Fruit fly (Drosophila melanogaster): Measurements from ENCODE around the gene CG33687.

CG33687 gene

dm6 chr3L:16221278-16221677 lies 23.6 kb downstream of the CG33687 start:
- TF ChIP-seq CG8159 (tag; optimal IDR thresholded peaks at IDR 0.05) (no peak), CG12605 (GFP tag; IDR thresholded peaks at IDR 0.05) (no peak), CG14655 (GFP tag; optimal IDR thresholded peaks at IDR 0.05) (peak; percentile 66)

- TF ChIP-seq Pif1A (GFP tag; optimal IDR thresholded peaks at IDR 0.05) (no peak), CG34367 (tag; optimal IDR thresholded peaks at IDR 0.05) (no peak), CG13204 (GFP tag; optimal IDR thresholded peaks at IDR 0.05) (no peak)
Measured at dm6 chr3L:16221800-16222199, 24.1 kb downstream of the CG33687 start.

- TF ChIP-seq CG12605 (GFP tag; IDR thresholded peaks at IDR 0.05), result no peak
- TF ChIP-seq D1 (tag; optimal IDR thresholded peaks at IDR 0.05), result no peak
- TF ChIP-seq CG15710 (tag; optimal IDR thresholded peaks at IDR 0.05), result no peak
- TF ChIP-seq CG17806 (tag; optimal IDR thresholded peaks at IDR 0.05), result no peak
- no peak for TF ChIP-seq Pif1B (GFP tag; optimal IDR thresholded peaks at IDR 0.05)
- no peak for TF ChIP-seq EcR (GFP tag; optimal IDR thresholded peaks at IDR 0.05)
- TF ChIP-seq CG32121 (GFP tag; IDR thresholded peaks at IDR 0.05), result no peak
- no peak for TF ChIP-seq CG8301 (tag; optimal IDR thresholded peaks at IDR 0.05)
- TF ChIP-seq CG13204 (GFP tag; optimal IDR thresholded peaks at IDR 0.05), result no peak
- no peak for TF ChIP-seq gl (tag; optimal IDR thresholded peaks at IDR 0.05)
- TF ChIP-seq CG9948 (tag; optimal IDR thresholded peaks at IDR 0.05), result no peak
- TF ChIP-seq CG10348 (GFP tag; IDR thresholded peaks at IDR 0.05), result no peak
- TF ChIP-seq rn (GFP tag; IDR thresholded peaks at IDR 0.05), result no peak
- TF ChIP-seq CG4496 (GFP tag; IDR thresholded peaks at IDR 0.05), result no peak
- TF ChIP-seq fd96Ca (GFP tag; IDR thresholded peaks at IDR 0.05), result no peak
- no peak for TF ChIP-seq CG14655 (GFP tag; optimal IDR thresholded peaks at IDR 0.05)
Measured at dm6 chr3L:16225175-16225574, 27.5 kb downstream of the CG33687 start.

- TF ChIP-seq CG15710 (tag; optimal IDR thresholded peaks at IDR 0.05), result peak; percentile 88
- peak; percentile 94 for TF ChIP-seq CG4496 (GFP tag; IDR thresholded peaks at IDR 0.05)
- TF ChIP-seq Ets98B (GFP tag; IDR thresholded peaks at IDR 0.05), result peak; percentile 86
- no peak for TF ChIP-seq EcR (GFP tag; optimal IDR thresholded peaks at IDR 0.05)
- peak; percentile 64 for TF ChIP-seq CG8301 (tag; optimal IDR thresholded peaks at IDR 0.05)
- peak; percentile 81 for TF ChIP-seq CG14655 (GFP tag; optimal IDR thresholded peaks at IDR 0.05)
- TF ChIP-seq Pif1A (GFP tag; optimal IDR thresholded peaks at IDR 0.05), result no peak
- peak; percentile 87 for TF ChIP-seq CG9948 (tag; optimal IDR thresholded peaks at IDR 0.05)
- TF ChIP-seq rn (GFP tag; IDR thresholded peaks at IDR 0.05), result peak; percentile 81
- peak; percentile 62 for TF ChIP-seq Pif1B (GFP tag; optimal IDR thresholded peaks at IDR 0.05)
- no peak for TF ChIP-seq CG10348 (GFP tag; IDR thresholded peaks at IDR 0.05)
- peak; percentile 83 for TF ChIP-seq CG17806 (tag; optimal IDR thresholded peaks at IDR 0.05)
- peak; percentile 86 for TF ChIP-seq D1 (tag; optimal IDR thresholded peaks at IDR 0.05)
- TF ChIP-seq CG32121 (GFP tag; IDR thresholded peaks at IDR 0.05), result peak; percentile 89
- peak; percentile 79 for TF ChIP-seq Snoo (tag; optimal IDR thresholded peaks at IDR 0.05)
- TF ChIP-seq CG34367 (tag; optimal IDR thresholded peaks at IDR 0.05), result peak; percentile 73
- no peak for TF ChIP-seq CG13204 (GFP tag; optimal IDR thresholded peaks at IDR 0.05)
- TF ChIP-seq CG12605 (GFP tag; IDR thresholded peaks at IDR 0.05), result peak; percentile 78
- TF ChIP-seq CG8159 (tag; optimal IDR thresholded peaks at IDR 0.05), result peak; percentile 90
- TF ChIP-seq fd96Ca (GFP tag; IDR thresholded peaks at IDR 0.05), result peak; percentile 77
- TF ChIP-seq gl (tag; optimal IDR thresholded peaks at IDR 0.05), result no peak
Measured at dm6 chr3L:16228659-16229205, 31.1 kb downstream of the CG33687 start, which contains the start of gene Tmx3. Gene Tmx3, plus strand, starts transcription at chr3L:16229100.

dm6 chr3L:16231857-16232256 lies 34.2 kb downstream of the CG33687 start, which contains the start of the genes PDCD-5 and MED10:
Gene PDCD-5, minus strand, starts transcription at chr3L:16232038.
Gene MED10, plus strand, starts transcription at chr3L:16232084.
- TF ChIP-seq CG8159 (tag; optimal IDR thresholded peaks at IDR 0.05), result peak; percentile 48
- no peak for TF ChIP-seq CG32121 (GFP tag; IDR thresholded peaks at IDR 0.05)
- TF ChIP-seq Snoo (tag; optimal IDR thresholded peaks at IDR 0.05), result peak; percentile 3
- no peak for TF ChIP-seq CG34367 (tag; optimal IDR thresholded peaks at IDR 0.05)
- TF ChIP-seq CG4496 (GFP tag; IDR thresholded peaks at IDR 0.05), result 0 out of 3 replicates have a peak, but pooled peaks have one; percentile 21
- no peak for TF ChIP-seq CG13204 (GFP tag; optimal IDR thresholded peaks at IDR 0.05)
- peak; percentile 15 for TF ChIP-seq CG9948 (tag; optimal IDR thresholded peaks at IDR 0.05)
- no peak for TF ChIP-seq CG8301 (tag; optimal IDR thresholded peaks at IDR 0.05)
- peak; percentile 12 for TF ChIP-seq CG15710 (tag; optimal IDR thresholded peaks at IDR 0.05)
- peak; percentile 10 for TF ChIP-seq CG17806 (tag; optimal IDR thresholded peaks at IDR 0.05)
- TF ChIP-seq rn (GFP tag; IDR thresholded peaks at IDR 0.05), result peak; percentile 37; the same call in 1 of the 2 replicates
- TF ChIP-seq CG10348 (GFP tag; IDR thresholded peaks at IDR 0.05), result no peak
- TF ChIP-seq D1 (tag; optimal IDR thresholded peaks at IDR 0.05), result peak; percentile 56

dm6 chr3L:16232924-16233323 lies 35.3 kb downstream of the CG33687 start, which contains the start of gene Hsc20:
Gene Hsc20, plus strand, starts transcription at chr3L:16233127.
- TF ChIP-seq CG10348 (GFP tag; IDR thresholded peaks at IDR 0.05), result no peak
- no peak for TF ChIP-seq Snoo (tag; optimal IDR thresholded peaks at IDR 0.05)
- TF ChIP-seq CG17806 (tag; optimal IDR thresholded peaks at IDR 0.05), result no peak
- no peak for TF ChIP-seq CG34367 (tag; optimal IDR thresholded peaks at IDR 0.05)
- TF ChIP-seq D1 (tag; optimal IDR thresholded peaks at IDR 0.05), result no peak
- no peak for TF ChIP-seq CG4496 (GFP tag; IDR thresholded peaks at IDR 0.05)
- no peak for TF ChIP-seq Pif1B (GFP tag; optimal IDR thresholded peaks at IDR 0.05)
- TF ChIP-seq CG15710 (tag; optimal IDR thresholded peaks at IDR 0.05), result no peak
- TF ChIP-seq CG12605 (GFP tag; IDR thresholded peaks at IDR 0.05), result no peak
- TF ChIP-seq fd96Ca (GFP tag; IDR thresholded peaks at IDR 0.05), result no peak
- no peak for TF ChIP-seq CG14655 (GFP tag; optimal IDR thresholded peaks at IDR 0.05)
- no peak for TF ChIP-seq Pif1A (GFP tag; optimal IDR thresholded peaks at IDR 0.05)
- TF ChIP-seq CG8301 (tag; optimal IDR thresholded peaks at IDR 0.05), result no peak
- no peak for TF ChIP-seq CG13204 (GFP tag; optimal IDR thresholded peaks at IDR 0.05)
- TF ChIP-seq rn (GFP tag; IDR thresholded peaks at IDR 0.05), result no peak
- TF ChIP-seq EcR (GFP tag; optimal IDR thresholded peaks at IDR 0.05), result no peak
- no peak for TF ChIP-seq Ets98B (GFP tag; IDR thresholded peaks at IDR 0.05)
- TF ChIP-seq gl (tag; optimal IDR thresholded peaks at IDR 0.05), result no peak
- TF ChIP-seq CG32121 (GFP tag; IDR thresholded peaks at IDR 0.05), result no peak
- no peak for TF ChIP-seq CG8159 (tag; optimal IDR thresholded peaks at IDR 0.05)

Data from whole organism, pupa.